Fruit fly (Drosophila melanogaster) S2 (cell line): ENCODE measurements around the gene CG3430.

Source experiments
- CG8478 ChIP-seq: fragments of >200 bp; optimal IDR thresholded peaks from 2 replicates; lab custom pipeline; 2018
- CTCF ChIP-seq, 2 experiments: fragments of >200 bp; optimal IDR thresholded peaks; 2 replicates each; lab custom pipeline; 2018

Gene CG3430

dm6 chr2L:6939698-6940097, 17.1 kb upstream of the CG3430 start:
- TF ChIP-seq CG8478 (lab: Kevin White, UChicago): no peak
- peak in 1 of 2 experiments; percentile 35 for TF ChIP-seq CTCF (optimal IDR thresholded peaks at IDR 0.05; lab: Kevin White, UChicago)

DNA sequence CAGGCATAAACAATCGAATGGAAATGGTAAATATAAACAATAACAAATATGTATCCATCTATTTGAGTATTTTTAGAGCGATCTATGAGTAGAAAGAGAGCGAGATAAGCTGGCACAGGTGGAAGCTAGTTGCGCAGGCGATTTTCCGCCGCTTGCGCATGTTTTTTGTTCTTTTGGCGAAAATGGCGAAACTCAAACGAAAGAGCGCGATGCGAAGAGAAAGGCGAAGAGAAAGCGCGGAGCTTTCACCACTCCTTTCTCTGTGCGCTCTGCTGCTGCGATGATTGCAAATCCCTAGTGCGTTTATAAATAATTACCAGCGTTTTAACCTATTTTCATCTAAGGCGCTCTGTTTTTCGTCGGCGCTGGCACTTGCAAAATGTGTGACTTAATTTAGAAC, 15.1 kb upstream of the CG3430 start:
- TF ChIP-seq CG8478 (lab: Kevin White, UChicago) (no peak), CTCF (optimal IDR thresholded peaks at IDR 0.05; lab: Kevin White, UChicago) (no peak)

- TF ChIP-seq CG8478 (lab: Kevin White, UChicago) (no peak), CTCF (optimal IDR thresholded peaks at IDR 0.05; lab: Kevin White, UChicago) (no peak)
Measured at dm6 chr2L:6942714-6943113, 14.1 kb upstream of the CG3430 start, which contains the start of gene CG18304. TSS of gene CG18304 (minus strand) at chr2L:6942814.

DNA sequence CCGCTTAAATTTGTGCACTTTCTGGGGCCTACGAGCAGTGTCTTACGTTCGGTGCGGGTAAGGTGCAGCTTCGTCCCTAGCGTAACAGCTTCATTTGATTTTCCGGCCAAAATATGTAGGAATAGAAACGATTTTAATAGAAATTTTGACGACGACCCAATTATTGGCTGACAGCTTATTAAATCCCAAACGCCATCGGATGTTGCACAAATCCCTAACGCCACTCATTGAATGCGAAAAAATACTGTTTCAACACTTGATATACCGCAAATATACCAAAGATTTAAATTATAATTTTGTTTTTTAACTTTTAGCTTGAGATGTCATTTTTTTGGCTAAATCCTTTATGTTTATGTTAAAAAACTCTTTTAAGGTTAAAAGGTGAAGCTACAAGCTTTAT, 11.7 kb upstream of the CG3430 start, which contains the start of gene Fgop2:
Gene Fgop2 (minus strand): TSS at position 202 of the 400 bp plus-strand sequence.
- TF ChIP-seq CTCF (optimal IDR thresholded peaks at IDR 0.05; lab: Kevin White, UChicago): no peak

DNA sequence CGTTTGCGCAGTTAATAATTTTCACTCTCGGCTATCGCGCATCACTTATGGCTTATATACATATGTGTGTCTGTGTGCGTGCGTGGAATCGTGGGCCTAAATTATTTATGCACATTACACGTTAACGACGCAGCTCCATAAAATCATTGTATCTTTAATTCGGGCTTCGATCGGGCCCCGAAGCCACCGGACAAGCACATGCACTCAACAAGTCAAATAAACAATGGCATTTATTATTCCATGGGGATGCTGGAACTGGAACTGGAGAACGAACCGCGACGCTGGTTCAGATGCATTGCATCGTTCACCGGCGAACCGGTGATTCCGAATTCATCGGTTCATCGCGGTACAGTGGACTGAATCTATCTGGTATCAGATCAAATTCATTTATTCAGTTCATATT, 8.3 kb upstream of the CG3430 start, which contains the start of gene ihog:
Gene ihog (minus strand): TSS at position 269 of the 403 bp plus-strand sequence.
- TF ChIP-seq CTCF (optimal IDR thresholded peaks at IDR 0.05; lab: Kevin White, UChicago): peak in 1 of 2 experiments; percentile 9
- no peak for TF ChIP-seq CG8478 (lab: Kevin White, UChicago)

DNA sequence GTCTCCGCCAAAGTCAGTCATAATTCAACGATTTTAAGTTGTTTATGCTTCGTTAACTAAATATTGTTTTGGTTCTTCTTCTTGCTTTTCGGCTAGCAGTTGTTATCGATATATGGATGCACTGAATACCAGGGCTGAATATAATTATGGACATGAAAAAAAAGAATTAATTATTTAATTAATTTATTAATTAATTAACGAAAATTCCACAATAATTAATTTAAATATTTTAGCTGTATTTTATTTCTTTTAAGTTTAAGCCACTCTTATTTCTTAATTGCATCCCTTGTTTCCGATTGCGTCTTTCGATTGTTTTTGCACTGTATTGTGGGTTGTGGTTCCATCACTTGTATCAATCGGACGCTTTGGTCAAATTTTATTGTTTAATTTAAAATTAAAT, 6.7 kb upstream of the CG3430 start, which contains the start of the genes Gas41 and SA1:
Gene Gas41 (minus strand): TSS at position 112 of the 400 bp plus-strand sequence.
Gene SA1 (plus strand): TSS at position 326 of the 400 bp plus-strand sequence.
- TF ChIP-seq CTCF (optimal IDR thresholded peaks at IDR 0.05; lab: Kevin White, UChicago) (no peak), CG8478 (lab: Kevin White, UChicago) (no peak)

DNA sequence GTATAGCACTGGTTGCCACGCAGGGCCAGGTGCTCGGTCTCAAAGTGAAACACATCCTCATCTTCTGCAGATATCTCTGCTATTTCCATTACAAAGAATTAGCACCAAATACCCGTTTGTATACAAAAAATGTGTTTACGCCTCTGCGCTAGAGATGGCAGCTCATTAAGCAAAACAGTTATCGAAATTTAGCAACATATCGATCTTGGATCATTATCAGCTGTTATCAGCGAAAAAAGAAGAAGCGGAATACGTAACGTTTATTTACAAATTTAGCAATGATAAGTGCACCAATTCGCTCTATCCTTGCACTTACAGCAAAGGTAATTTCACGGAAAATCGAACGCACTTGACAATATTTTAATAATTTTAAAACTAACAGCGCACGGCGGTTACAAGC, 3.4 kb downstream of the CG3430 start, which contains the start of the genes Atac1 and Hmgcl:
Gene Atac1 (minus strand): TSS at position 164 of the 400 bp plus-strand sequence.
Gene Hmgcl (plus strand): TSS at position 213 of the 400 bp plus-strand sequence.
- TF ChIP-seq CTCF (optimal IDR thresholded peaks at IDR 0.05; lab: Kevin White, UChicago) (no peak), CG8478 (lab: Kevin White, UChicago) (no peak)

dm6 chr2L:6964022-6964434, 7.2 kb downstream of the CG3430 start, which contains the start of the genes sip2 and Coprox:
TSS of gene sip2 (minus strand) at chr2L:6964074.
TSS of gene Coprox (plus strand) at chr2L:6964421.
- TF ChIP-seq CTCF (optimal IDR thresholded peaks at IDR 0.05; lab: Kevin White, UChicago): no peak
- no peak for TF ChIP-seq CG8478 (lab: Kevin White, UChicago)

DNA sequence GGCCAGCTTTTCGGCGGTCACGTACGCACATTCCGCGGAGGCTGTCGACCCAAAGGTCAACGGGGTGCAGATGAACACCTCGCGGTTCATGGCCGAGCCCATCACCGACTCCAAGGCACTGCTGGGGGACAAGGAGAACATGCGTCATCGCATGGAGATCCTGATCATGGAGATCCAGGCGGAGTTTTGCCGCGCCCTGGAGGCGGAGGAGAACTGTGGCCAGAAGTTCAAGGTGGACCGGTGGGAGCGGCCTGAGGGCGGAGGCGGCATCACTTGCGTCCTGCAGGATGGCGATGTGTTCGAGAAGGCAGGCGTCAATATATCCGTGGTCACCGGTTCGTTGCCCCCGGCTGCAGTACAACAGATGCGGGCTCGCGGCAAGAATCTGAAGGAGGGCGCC, 7.8 kb downstream of the CG3430 start:
- TF ChIP-seq CTCF (optimal IDR thresholded peaks at IDR 0.05; lab: Kevin White, UChicago) (no peak), CG8478 (lab: Kevin White, UChicago) (no peak)

dm6 chr2L:6966309-6966708, 9.5 kb downstream of the CG3430 start:
- TF ChIP-seq CTCF (optimal IDR thresholded peaks at IDR 0.05; lab: Kevin White, UChicago): no peak
- no peak for TF ChIP-seq CG8478 (lab: Kevin White, UChicago)

DNA sequence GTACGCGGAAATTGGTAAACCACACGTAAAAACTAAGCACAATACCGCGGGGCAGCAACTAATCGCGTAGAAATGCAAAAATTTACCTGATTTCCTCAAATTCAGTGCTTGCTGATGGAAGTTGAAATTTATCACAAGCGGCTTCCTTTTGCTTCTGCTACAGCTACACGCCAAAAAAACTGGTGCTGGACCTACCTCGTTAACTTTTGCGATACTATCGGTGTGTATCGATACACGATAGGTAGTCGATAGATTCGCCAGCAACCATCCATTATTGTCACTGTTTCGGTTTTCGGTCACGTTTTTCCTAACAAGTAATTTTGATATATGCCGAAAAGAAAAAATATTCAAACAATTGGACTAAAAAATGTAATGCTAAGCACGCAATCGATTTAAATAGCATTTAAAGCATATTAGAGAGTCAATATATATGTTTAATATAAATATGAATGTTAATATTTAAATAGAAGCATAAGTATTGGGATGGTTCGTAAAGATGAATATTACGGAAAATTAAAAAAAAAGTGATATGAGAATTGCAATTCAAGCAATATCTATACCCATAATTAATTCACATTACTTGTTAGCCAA, 10.7 kb downstream of the CG3430 start, which contains the start of gene Sumo:
Gene Sumo (minus strand): TSS at position 223 of the 591 bp plus-strand sequence.
- TF ChIP-seq CG8478 (lab: Kevin White, UChicago): no peak
- no peak for TF ChIP-seq CTCF (optimal IDR thresholded peaks at IDR 0.05; lab: Kevin White, UChicago)

dm6 chr2L:6968013-6968517, 11.3 kb downstream of the CG3430 start:
- TF ChIP-seq CG8478 (lab: Kevin White, UChicago) (no peak), CTCF (optimal IDR thresholded peaks at IDR 0.05; lab: Kevin White, UChicago) (peak; percentile 50)

DNA sequence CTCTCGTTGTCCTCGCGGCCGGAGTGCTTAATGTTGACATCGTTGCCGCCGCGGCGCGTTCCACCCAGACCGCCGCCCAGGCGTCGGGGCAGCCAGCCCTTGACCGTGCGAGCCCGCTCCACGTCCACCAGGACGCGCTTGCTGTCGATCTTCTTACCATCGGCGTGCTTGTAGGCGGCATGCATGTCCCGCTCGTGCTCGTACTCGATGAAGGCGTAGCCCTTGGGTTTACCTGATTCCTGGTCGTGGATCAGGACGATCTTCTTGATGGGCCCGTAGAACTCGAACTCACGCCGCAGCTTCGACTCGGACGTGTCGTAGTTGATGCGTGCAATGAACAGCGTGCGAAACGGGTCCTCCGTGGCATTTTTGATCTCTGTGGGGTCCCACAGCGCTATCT, 14.0 kb downstream of the CG3430 start:
- TF ChIP-seq CG8478 (lab: Kevin White, UChicago): no peak
- TF ChIP-seq CTCF (optimal IDR thresholded peaks at IDR 0.05; lab: Kevin White, UChicago): no peak

dm6 chr2L:6971597-6972036, 14.8 kb downstream of the CG3430 start, which contains the start of gene snRNP-U1-70K:
TSS of gene snRNP-U1-70K (minus strand) at chr2L:6971737.
- TF ChIP-seq CG8478 (lab: Kevin White, UChicago): no peak
- TF ChIP-seq CTCF (optimal IDR thresholded peaks at IDR 0.05; lab: Kevin White, UChicago): peak; percentile 38 to 72

dm6 chr2L:6991085-6991484, 34.3 kb downstream of the CG3430 start:
- TF ChIP-seq CTCF (optimal IDR thresholded peaks at IDR 0.05; lab: Kevin White, UChicago) (no peak), CG8478 (lab: Kevin White, UChicago) (no peak)
